Worm (Caenorhabditis elegans): ENCODE measurements around the gene wrt-9.

DNA sequence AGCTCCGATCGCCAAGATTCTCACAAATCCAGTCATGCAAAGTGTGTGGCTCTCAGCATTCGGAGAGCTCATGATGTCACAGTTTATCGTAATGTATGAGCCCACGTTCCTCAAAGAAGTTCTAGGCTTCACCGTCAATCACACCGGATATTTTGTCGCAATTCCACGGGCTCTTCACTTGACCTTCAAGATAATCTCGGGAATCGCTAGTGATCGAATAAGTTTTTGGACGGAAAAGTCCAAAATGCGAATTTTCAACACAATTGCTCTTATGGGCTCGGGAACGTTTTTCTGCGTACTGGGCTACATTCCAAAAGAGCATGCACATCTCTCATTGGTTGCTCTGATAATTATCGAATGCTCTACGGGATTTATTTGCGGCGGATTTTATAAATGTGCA, 46.6 kb downstream of the wrt-9 start:
- TF ChIP-seq W03F9.2 (tag; optimal IDR thresholded peaks at IDR 0.05), result no peak
- no peak for TF ChIP-seq dao-5 (tag; optimal IDR thresholded peaks at IDR 0.05)
- TF ChIP-seq him-1 (tag; optimal IDR thresholded peaks at IDR 0.05), result no peak

Data from whole organism, L4/young adult.